Worm (Caenorhabditis elegans) whole organism, L4/young adult: Measurements from ENCODE around the gene F42C5.4.

Experiments used
- W03F9.2 ChIP-seq: fragments of 150-350 bp; optimal IDR thresholded peaks from 2 replicates; lab custom pipeline; 2014; ENCODE audit warnings: missing biosample characterization, missing genetic modification characterization
- dao-5 ChIP-seq: sonication (generic microtip); optimal IDR thresholded peaks from 2 replicates; lab custom pipeline; 2016; ENCODE audit warnings: missing genotype, missing genetic modification characterization, moderate library complexity, missing compliant biosample characterization

ce11 chrIV:7243913-7244312 is 48.0 kb downstream of the F42C5.4 start, which contains the start of gene afmd-1:
- TF ChIP-seq dao-5 (tag; lab: Kevin White, UChicago) (no peak), W03F9.2 (tag; lab: Kevin White, UChicago) (no peak)
